Worm (Caenorhabditis elegans) whole organism, L1 larva: Measurements from ENCODE around the gene F59E12.6.

Experiments
- C04F5.9 ChIP-seq: sonication (generic microtip); optimal IDR thresholded peaks from 2 replicates; lab custom pipeline; 2016; ENCODE audit warnings: missing genetic modification characterization, missing compliant biosample characterization
- C16A3.4 ChIP-seq: fragments of 150-350 bp; optimal IDR thresholded peaks from 2 replicates; lab custom pipeline; 2014; ENCODE audit warnings: missing biosample characterization, missing genetic modification characterization
- C34B4.2 ChIP-seq: sonication (generic microtip); optimal IDR thresholded peaks from 2 replicates; lab custom pipeline; 2017; ENCODE audit warnings: mild to moderate bottlenecking, missing genetic modification characterization, missing compliant biosample characterization
- F16B12.6 ChIP-seq: fragments of 150-350 bp; optimal IDR thresholded peaks from 2 replicates; lab custom pipeline; 2014; ENCODE audit warnings: missing biosample characterization, missing genetic modification characterization
- Y116A8C.19 ChIP-seq: sonication (generic microtip); optimal IDR thresholded peaks from 2 replicates; lab custom pipeline; 2016; ENCODE audit warnings: missing compliant biosample characterization, missing genetic modification characterization, borderline replicate concordance
- alr-1 ChIP-seq: fragments of 200-800 bp; sonication (Bioruptor generic); optimal IDR thresholded peaks from 2 replicates; lab custom pipeline; 2018; ENCODE audit warnings: borderline replicate concordance, mild to moderate bottlenecking, missing genetic modification characterization, missing compliant biosample characterization
- ama-1 ChIP-seq: fragments of 150-350 bp; optimal IDR thresholded peaks from 2 replicates; lab custom pipeline; 2014
- blmp-1 ChIP-seq: fragments of 150-350 bp; optimal IDR thresholded peaks from 2 replicates; lab custom pipeline; 2014; ENCODE audit warnings: missing biosample characterization, missing genetic modification characterization
- ceh-63 ChIP-seq: fragments of 200-800 bp; sonication (Bioruptor generic); optimal IDR thresholded peaks from 2 replicates; lab custom pipeline; 2018; ENCODE audit warnings: mild to moderate bottlenecking, missing genetic modification characterization, missing compliant biosample characterization
- ceh-8 ChIP-seq: fragments of 200-800 bp; sonication (Bioruptor generic); optimal IDR thresholded peaks from 2 replicates; lab custom pipeline; 2018; ENCODE audit warnings: mild to moderate bottlenecking, missing genetic modification characterization, moderate library complexity, missing compliant biosample characterization
- ceh-82 ChIP-seq, 3 experiments: fragments of 150-350 bp in 1 of 3; sonication (generic microtip) in 2 of 3; optimal IDR thresholded peaks; 2 replicates each; lab custom pipeline; 2014 to 2017; ENCODE audit warnings: missing biosample characterization in 3 of 3, missing genetic modification characterization in 3 of 3
- ceh-88 ChIP-seq: fragments of 200-800 bp; sonication (Bioruptor generic); IDR thresholded peaks from 2 replicates; pipeline ENCODE4 v1.3.6; 2022; ENCODE audit warnings: missing genetic modification characterization, missing compliant biosample characterization
- ceh-90 ChIP-seq: sonication (generic microtip); optimal IDR thresholded peaks from 2 replicates; lab custom pipeline; 2016; ENCODE audit warnings: missing genetic modification characterization, missing compliant biosample characterization
- dpl-1 ChIP-seq, 3 experiments: fragments of 150-350 bp in 2 of 3; sonication (generic microtip) in 1 of 3; optimal IDR thresholded peaks; 2 replicates each; lab custom pipeline; 2014 to 2017; ENCODE audit warnings: missing biosample characterization in 3 of 3, missing genetic modification characterization in 3 of 3, missing genetic modification reagents in 3 of 3
- egl-13 ChIP-seq: sonication (generic microtip); optimal IDR thresholded peaks from 2 replicates; lab custom pipeline; 2016; ENCODE audit warnings: missing genotype, missing genetic modification reagents, missing genetic modification characterization, missing compliant biosample characterization
- elt-3 ChIP-seq, 6 experiments: fragments of 150-350 bp in 1 of 6; sonication (generic microtip); optimal IDR thresholded peaks; 2 replicates each; lab custom pipeline; 2017 to 2018; ENCODE audit warnings: missing biosample characterization in 6 of 6, missing genetic modification characterization in 6 of 6, inconsistent platforms in 1 of 6
- fkh-8 ChIP-seq: sonication (generic microtip); optimal IDR thresholded peaks from 2 replicates; lab custom pipeline; 2016; ENCODE audit warnings: mild to moderate bottlenecking, missing genetic modification characterization, missing compliant biosample characterization
- fos-1 ChIP-seq: fragments of 150-350 bp; optimal IDR thresholded peaks from 2 replicates; lab custom pipeline; 2014; ENCODE audit warnings: missing biosample characterization, missing genetic modification characterization
- grh-1 ChIP-seq: fragments of 200-800 bp; sonication (Bioruptor generic); IDR thresholded peaks from 2 replicates; pipeline ENCODE4 v1.3.6; 2022; ENCODE audit warnings: missing genetic modification reagents, missing genetic modification characterization, missing compliant biosample characterization
- hlh-4 ChIP-seq: sonication (generic microtip); optimal IDR thresholded peaks from 2 replicates; lab custom pipeline; 2016; ENCODE audit warnings: mild to moderate bottlenecking, missing genetic modification characterization, missing compliant biosample characterization
- jun-1 ChIP-seq: fragments of 150-350 bp; optimal IDR thresholded peaks from 2 replicates; lab custom pipeline; 2014; ENCODE audit warnings: missing biosample characterization, missing genetic modification reagents, missing genetic modification characterization
- lin-13 ChIP-seq: fragments of 150-350 bp; optimal IDR thresholded peaks from 2 replicates; lab custom pipeline; 2014; ENCODE audit warnings: missing biosample characterization, missing genetic modification reagents, missing genetic modification characterization
- lin-14 ChIP-seq: fragments of 200-800 bp; sonication (Bioruptor generic); optimal IDR thresholded peaks from 2 replicates; lab custom pipeline; 2018; ENCODE audit warnings: mild to moderate bottlenecking, missing genetic modification characterization, moderate library complexity, missing compliant biosample characterization
- lir-3 ChIP-seq: sonication (generic microtip); optimal IDR thresholded peaks from 2 replicates; lab custom pipeline; 2016; ENCODE audit warnings: mild to moderate bottlenecking, missing genetic modification characterization, moderate library complexity, missing compliant biosample characterization; ENCODE audit not compliant: poor library complexity
- mab-9 ChIP-seq: fragments of 200-800 bp; sonication (Bioruptor generic); IDR thresholded peaks from 2 replicates; pipeline ENCODE4 v1.3.6; 2022; ENCODE audit warnings: missing genetic modification reagents, missing genetic modification characterization, missing compliant biosample characterization
- mdl-1 ChIP-seq, 2 experiments: fragments of 150-350 bp; optimal IDR thresholded peaks; 2 replicates each; lab custom pipeline; 2014 to 2017; ENCODE audit warnings: missing biosample characterization in 2 of 2, missing genetic modification characterization in 2 of 2, inconsistent platforms in 1 of 2
- mef-2 ChIP-seq: fragments of 150-350 bp; optimal IDR thresholded peaks from 2 replicates; lab custom pipeline; 2014; ENCODE audit warnings: missing biosample characterization, missing genetic modification characterization
- nhr-12 ChIP-seq: sonication (generic microtip); optimal IDR thresholded peaks from 2 replicates; lab custom pipeline; 2017; ENCODE audit warnings: missing biosample characterization, missing genetic modification characterization
- nhr-20 ChIP-seq: sonication (generic microtip); optimal IDR thresholded peaks from 2 replicates; lab custom pipeline; 2016; ENCODE audit warnings: mild to moderate bottlenecking, missing genetic modification characterization, missing compliant biosample characterization
- nhr-47 ChIP-seq: sonication (generic microtip); optimal IDR thresholded peaks from 2 replicates; lab custom pipeline; 2016; ENCODE audit warnings: mild to moderate bottlenecking, missing genetic modification characterization, moderate library complexity, missing compliant biosample characterization
- nhr-71 ChIP-seq: sonication (generic microtip); optimal IDR thresholded peaks from 2 replicates; lab custom pipeline; 2016; ENCODE audit warnings: mild to moderate bottlenecking, missing genetic modification characterization, moderate library complexity, missing compliant biosample characterization
- nhr-76 ChIP-seq: sonication (generic microtip); optimal IDR thresholded peaks from 2 replicates; lab custom pipeline; 2017; ENCODE audit warnings: missing biosample characterization, missing genetic modification characterization
- nhr-84 ChIP-seq: sonication (generic microtip); optimal IDR thresholded peaks from 2 replicates; lab custom pipeline; 2017; ENCODE audit warnings: missing biosample characterization, missing genetic modification characterization
- nhr-85 ChIP-seq: sonication (generic microtip); peaks from one replicate; lab custom pipeline; 2016; ENCODE audit warnings: missing genetic modification characterization, inconsistent platforms, missing compliant biosample characterization
- pag-3 ChIP-seq: sonication (generic microtip); optimal IDR thresholded peaks from 2 replicates; lab custom pipeline; 2017; ENCODE audit warnings: missing genetic modification characterization, mild to moderate bottlenecking, missing compliant biosample characterization, antibody characterized with exemption, borderline replicate concordance; ENCODE audit not compliant: insufficient read depth
- pax-3 ChIP-seq: fragments of 200-800 bp; sonication (Bioruptor generic); optimal IDR thresholded peaks from 2 replicates; lab custom pipeline; 2018; ENCODE audit warnings: mild to moderate bottlenecking, missing genetic modification characterization, moderate library complexity, missing compliant biosample characterization
- pqm-1 ChIP-seq: sonication (generic microtip); optimal IDR thresholded peaks from 3 replicates; lab custom pipeline; 2017; ENCODE audit warnings: missing biosample characterization, missing genetic modification characterization
- sox-4 ChIP-seq: sonication (generic microtip); optimal IDR thresholded peaks from 2 replicates; lab custom pipeline; 2016; ENCODE audit warnings: missing genetic modification characterization, missing compliant biosample characterization
- sptf-1 ChIP-seq: fragments of 150-350 bp; optimal IDR thresholded peaks from 2 replicates; lab custom pipeline; 2014; ENCODE audit warnings: missing biosample characterization, missing genetic modification characterization
- sup-37 ChIP-seq: fragments of 200-800 bp; sonication (Bioruptor generic); optimal IDR thresholded peaks from 2 replicates; lab custom pipeline; 2018; ENCODE audit warnings: mild to moderate bottlenecking, missing genetic modification characterization, missing compliant biosample characterization
- swsn-7 ChIP-seq: sonication (generic microtip); optimal IDR thresholded peaks from 2 replicates; lab custom pipeline; 2016; ENCODE audit warnings: missing genetic modification characterization, missing compliant biosample characterization
- tbx-2 ChIP-seq: sonication (generic microtip); optimal IDR thresholded peaks from 2 replicates; lab custom pipeline; 2016; ENCODE audit warnings: missing genetic modification characterization, missing compliant biosample characterization
- tlp-1 ChIP-seq: fragments of 150-350 bp; optimal IDR thresholded peaks from 2 replicates; lab custom pipeline; 2014; ENCODE audit warnings: missing biosample characterization, missing genetic modification characterization
- unc-130 ChIP-seq: fragments of 150-350 bp; optimal IDR thresholded peaks from 2 replicates; lab custom pipeline; 2017; ENCODE audit warnings: missing biosample characterization, missing genetic modification characterization, inconsistent platforms
- unc-62 ChIP-seq: fragments of 150-350 bp; optimal IDR thresholded peaks from 2 replicates; lab custom pipeline; 2014; ENCODE audit warnings: missing biosample characterization, missing genetic modification reagents, missing genetic modification characterization
- unc-98 ChIP-seq: fragments of 200-800 bp; sonication (Bioruptor generic); IDR thresholded peaks from 2 replicates; pipeline ENCODE4 v1.3.6; 2022; ENCODE audit warnings: missing genetic modification characterization, missing compliant biosample characterization
- xbp-1 ChIP-seq: sonication (generic microtip); optimal IDR thresholded peaks from 2 replicates; lab custom pipeline; 2016; ENCODE audit warnings: missing genetic modification characterization, missing compliant biosample characterization
- zip-4 ChIP-seq: fragments of 200-800 bp; sonication (Bioruptor generic); optimal IDR thresholded peaks from 2 replicates; lab custom pipeline; 2018; ENCODE audit warnings: mild to moderate bottlenecking, missing genetic modification characterization, moderate library complexity, missing compliant biosample characterization
- ztf-11 ChIP-seq, 2 experiments: sonication (generic microtip); optimal IDR thresholded peaks; 2 replicates each; lab custom pipeline; 2016 to 2017; ENCODE audit warnings: missing genetic modification characterization in 2 of 2, missing biosample characterization in 1 of 2, missing compliant biosample characterization in 1 of 2
- ztf-4 ChIP-seq: fragments of 150-350 bp; optimal IDR thresholded peaks from 2 replicates; lab custom pipeline; 2014; ENCODE audit warnings: missing biosample characterization, missing genetic modification characterization

Gene F59E12.6

DNA sequence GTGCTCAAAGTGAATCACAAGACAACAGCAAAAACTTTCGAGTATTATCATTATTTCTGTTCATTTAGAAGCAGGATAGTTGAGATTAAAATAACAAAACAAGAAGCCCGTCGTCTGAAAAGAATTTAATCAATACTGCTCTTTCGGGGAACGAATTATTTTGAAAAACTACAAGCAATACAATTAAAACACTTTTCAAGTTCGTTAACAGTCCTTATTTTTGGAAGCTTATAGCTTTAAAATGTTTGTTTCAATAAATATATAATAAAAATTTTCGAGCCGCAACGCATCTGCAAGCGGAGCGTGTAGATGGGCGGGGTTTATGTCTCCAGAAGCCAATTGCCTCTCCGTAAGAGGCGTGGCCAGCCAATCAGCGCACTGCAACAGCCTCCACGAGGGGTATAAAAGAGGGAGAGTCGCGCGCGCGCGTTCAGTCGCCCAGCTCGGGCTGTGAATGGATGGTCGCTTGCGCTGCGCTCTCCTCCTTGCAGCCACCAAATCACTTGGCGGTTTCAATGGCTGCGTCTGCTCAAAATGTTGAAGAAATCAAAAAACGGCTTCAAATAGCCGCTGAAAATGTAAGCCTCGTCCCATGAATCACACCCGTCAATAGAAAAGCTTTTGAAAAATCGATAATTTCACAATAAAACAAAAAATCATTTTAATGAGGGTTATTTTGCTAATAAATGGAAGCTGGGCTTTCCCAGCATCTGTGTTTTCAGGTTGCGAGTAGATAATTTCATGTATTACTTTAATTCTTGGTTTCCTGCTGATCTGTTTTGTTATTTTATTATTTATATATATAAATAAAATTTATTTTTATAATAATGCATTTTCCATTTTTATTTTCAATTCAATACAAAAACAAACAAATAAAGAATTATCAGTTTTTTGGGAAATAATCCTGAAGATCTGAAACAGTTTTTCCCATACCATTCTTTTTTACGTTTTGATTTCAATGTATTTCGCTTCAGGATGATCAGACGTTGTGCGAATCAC is 30.3 kb upstream of the F59E12.6 start, which contains the start of the genes ift-43 and mdt-26:
TSS of gene ift-43 (minus strand) at position 51 of the 999 bp plus-strand sequence.
TSS of gene mdt-26 (plus strand) at position 446 of the 999 bp plus-strand sequence.
- peak; percentile 35 to 70 (median 60) for TF ChIP-seq dpl-1 (GFP tag; optimal IDR thresholded peaks at IDR 0.05; lab: Kevin White, UChicago)
- TF ChIP-seq tlp-1 (tag; lab: Kevin White, UChicago), result no peak
- peak; percentile 92 for TF ChIP-seq tbx-2 (tag; lab: Kevin White, UChicago)
- peak; percentile 82 for TF ChIP-seq jun-1 (tag; lab: Kevin White, UChicago)
- TF ChIP-seq zip-4 (GFP tag; lab: Kevin White, UChicago), result peak; percentile 77
- TF ChIP-seq C04F5.9, result peak; percentile 56
- peak; percentile 58 for TF ChIP-seq ceh-8 (GFP tag; lab: Kevin White, UChicago)
- peak; percentile 90 for TF ChIP-seq fkh-8 (tag; lab: Kevin White, UChicago)
- TF ChIP-seq nhr-76 (tag; lab: Kevin White, UChicago), result peak; percentile 44
- TF ChIP-seq mef-2 (tag; lab: Kevin White, UChicago), result no peak
- no peak for TF ChIP-seq unc-130
- TF ChIP-seq lir-3, result peak; percentile 53
- no peak for TF ChIP-seq nhr-84 (tag; lab: Kevin White, UChicago)
- no peak for TF ChIP-seq alr-1 (tag; lab: Kevin White, UChicago)
- peak; percentile 71 for TF ChIP-seq ceh-88
- TF ChIP-seq mab-9 (GFP tag; lab: Robert Waterston, UW), result peak; percentile 80
- TF ChIP-seq unc-98 (GFP tag; lab: Robert Waterston, UW), result no peak
- peak; percentile 94 for TF ChIP-seq nhr-47 (tag; lab: Kevin White, UChicago)
- TF ChIP-seq pax-3 (tag; lab: Kevin White, UChicago), result peak; percentile 53
- TF ChIP-seq swsn-7 (tag; lab: Kevin White, UChicago), result peak; percentile 93
- no peak for TF ChIP-seq ceh-90 (tag; lab: Kevin White, UChicago)
- TF ChIP-seq mdl-1 (tag; optimal IDR thresholded peaks at IDR 0.05; lab: Kevin White, UChicago), result peak in 1 of 2 experiments; percentile 78
- no peak for TF ChIP-seq sptf-1 (tag; lab: Kevin White, UChicago)
- no peak for TF ChIP-seq fos-1
- TF ChIP-seq hlh-4 (tag; lab: Kevin White, UChicago), result peak; percentile 20
- peak; percentile 14 for TF ChIP-seq C34B4.2 (tag; lab: Kevin White, UChicago)
- peak; percentile 76 for TF ChIP-seq C16A3.4 (tag; lab: Kevin White, UChicago)
- no peak for TF ChIP-seq Y116A8C.19 (tag; lab: Kevin White, UChicago)
- TF ChIP-seq nhr-20 (tag; lab: Kevin White, UChicago), result peak; percentile 90
- TF ChIP-seq pqm-1 (tag; lab: Kevin White, UChicago), result no peak
- TF ChIP-seq nhr-71 (tag; lab: Kevin White, UChicago), result peak; percentile 93
- peak; percentile 73 for TF ChIP-seq ztf-4 (tag; lab: Kevin White, UChicago)
- peak; percentile 67 for TF ChIP-seq lin-13 (GFP tag; lab: Kevin White, UChicago)
- TF ChIP-seq egl-13 (tag; lab: Kevin White, UChicago), result peak; percentile 85
- peak; percentile 77 for TF ChIP-seq sox-4
- peak; percentile 99 for TF ChIP-seq ama-1 (lab: Kevin White, UChicago)
- peak in 1 of 2 experiments; percentile 82 for TF ChIP-seq ztf-11 (tag; optimal IDR thresholded peaks at IDR 0.05; lab: Kevin White, UChicago)
- peak; percentile 44 for TF ChIP-seq blmp-1 (tag; lab: Kevin White, UChicago)
- TF ChIP-seq grh-1 (GFP tag; lab: Robert Waterston, UW), result peak; percentile 66
- peak; percentile 76 for TF ChIP-seq lin-14 (GFP tag; lab: Kevin White, UChicago)
- no peak for TF ChIP-seq unc-62 (GFP tag; lab: Kevin White, UChicago)
- peak; percentile 96 for TF ChIP-seq xbp-1 (tag; lab: Kevin White, UChicago)
- TF ChIP-seq ceh-82 (tag; optimal IDR thresholded peaks at IDR 0.05; lab: Kevin White, UChicago), result peak; percentile 17 to 89 (median 77)
- peak; percentile 82 for TF ChIP-seq sup-37 (GFP tag; lab: Kevin White, UChicago)
- TF ChIP-seq nhr-12 (tag; lab: Kevin White, UChicago), result no peak
- peak; percentile 48 for TF ChIP-seq F16B12.6 (tag; lab: Kevin White, UChicago)
- TF ChIP-seq ceh-63 (GFP tag; lab: Kevin White, UChicago), result peak; percentile 15
- TF ChIP-seq pag-3 (tag; lab: Kevin White, UChicago), result peak; percentile 1
- peak; percentile 87 for TF ChIP-seq nhr-85 (tag; lab: Kevin White, UChicago)
- TF ChIP-seq elt-3 (tag; optimal IDR thresholded peaks at IDR 0.05; lab: Kevin White, UChicago), result peak in 2 of 6 experiments; percentile 57 to 58
